Worm (Caenorhabditis elegans) whole organism, dauer: ENCODE data around the gene dlat-1.
"Not testable (repeated sequence)": the region's sequence is repeated elsewhere in the genome, so short reads cannot be mapped to it uniquely, and the experiment has no call there.

ENCODE experiments used
- unc-62 ChIP-seq: sonication (generic microtip); optimal IDR thresholded peaks from 2 replicates; lab custom pipeline; 2017; ENCODE audit warnings: missing biosample characterization, missing genetic modification reagents, missing genetic modification characterization

The dlat-1 gene

ce11 chrV:14464368-14464767, 17.3 kb upstream of the dlat-1 start, which contains the start of gene F08H9.4:
Gene F08H9.4, minus strand, starts transcription at chrV:14464428.
- no peak for TF ChIP-seq unc-62 (GFP tag; lab: Kevin White, UChicago)

ce11 chrV:14463087-14463486, 16.0 kb upstream of the dlat-1 start, which contains the start of gene F08H9.3:
Gene F08H9.3, minus strand, starts transcription at chrV:14463338.
- TF ChIP-seq unc-62 (GFP tag; lab: Kevin White, UChicago): not testable (repeated sequence)

- no peak for TF ChIP-seq unc-62 (GFP tag; lab: Kevin White, UChicago)
Measured at ce11 chrV:14462653-14463052, 15.6 kb upstream of the dlat-1 start.

ce11 chrV:14460615-14461102, 13.6 kb upstream of the dlat-1 start, which contains the start of gene F08H9.2:
Gene F08H9.2, plus strand, starts transcription at chrV:14460665.
- TF ChIP-seq unc-62 (GFP tag; lab: Kevin White, UChicago): no peak

- no peak for TF ChIP-seq unc-62 (GFP tag; lab: Kevin White, UChicago)
Measured at ce11 chrV:14460122-14460521, 13.0 kb upstream of the dlat-1 start.

ce11 chrV:14457070-14457469, 10.0 kb upstream of the dlat-1 start, which contains the start of gene coh-3:
Gene coh-3, plus strand, starts transcription at chrV:14457422.
- TF ChIP-seq unc-62 (GFP tag; lab: Kevin White, UChicago): no peak

- TF ChIP-seq unc-62 (GFP tag; lab: Kevin White, UChicago): no peak
Measured at ce11 chrV:14456626-14457025, 9.5 kb upstream of the dlat-1 start, which contains the start of gene bmk-1. Gene bmk-1, minus strand, starts transcription at chrV:14456984.

ce11 chrV:14449397-14449796, 2.3 kb upstream of the dlat-1 start, which contains the start of gene F23B12.7:
Gene F23B12.7, plus strand, starts transcription at chrV:14449697.
- no peak for TF ChIP-seq unc-62 (GFP tag; lab: Kevin White, UChicago)

ce11 chrV:14448669-14449068, 1.6 kb upstream of the dlat-1 start:
- no peak for TF ChIP-seq unc-62 (GFP tag; lab: Kevin White, UChicago)

- no peak for TF ChIP-seq unc-62 (GFP tag; lab: Kevin White, UChicago)
Measured at ce11 chrV:14446453-14446852, 637 bp downstream of the dlat-1 start.

ce11 chrV:14440841-14441240, 6.2 kb downstream of the dlat-1 start, which contains the start of gene F23B12.4:
Gene F23B12.4, plus strand, starts transcription at chrV:14441141.
- no peak for TF ChIP-seq unc-62 (GFP tag; lab: Kevin White, UChicago)

ce11 chrV:14439236-14439635, 7.9 kb downstream of the dlat-1 start:
- no peak for TF ChIP-seq unc-62 (GFP tag; lab: Kevin White, UChicago)

- no peak for TF ChIP-seq unc-62 (GFP tag; lab: Kevin White, UChicago)
Measured at ce11 chrV:14438099-14438739, 8.9 kb downstream of the dlat-1 start.

ce11 chrV:14437355-14437754, 9.7 kb downstream of the dlat-1 start:
- no peak for TF ChIP-seq unc-62 (GFP tag; lab: Kevin White, UChicago)

- no peak for TF ChIP-seq unc-62 (GFP tag; lab: Kevin White, UChicago)
Measured at ce11 chrV:14436195-14436594, 10.9 kb downstream of the dlat-1 start.

ce11 chrV:14433584-14433983, 13.5 kb downstream of the dlat-1 start:
- TF ChIP-seq unc-62 (GFP tag; lab: Kevin White, UChicago): no peak

- no peak for TF ChIP-seq unc-62 (GFP tag; lab: Kevin White, UChicago)
Measured at ce11 chrV:14432259-14432658, 14.8 kb downstream of the dlat-1 start, which contains the start of gene egl-1. Gene egl-1, minus strand, starts transcription at chrV:14432359.
